Comparison of ENCODE assay signal across 2 fruit fly cellular contexts in the genomic region with DNA sequence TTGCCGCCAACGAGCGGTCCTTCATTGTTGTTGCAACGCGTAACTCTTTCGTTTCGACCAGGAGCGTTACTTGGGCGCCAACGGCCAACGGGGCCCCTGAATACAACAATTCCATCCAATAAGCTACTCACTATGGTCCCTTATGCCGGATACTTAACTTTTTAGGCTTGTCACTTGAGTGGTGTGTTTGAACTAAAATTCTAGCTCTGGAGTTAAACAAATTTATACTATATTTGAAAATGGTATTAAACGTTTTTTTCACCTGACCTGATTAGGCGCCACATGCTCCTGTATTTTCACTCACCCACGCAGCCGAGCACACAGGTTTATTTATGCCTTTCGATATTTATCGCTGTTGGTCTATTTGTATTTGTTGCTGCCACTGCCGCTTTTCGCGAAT.
TF ChIP-seq lines count a peak whose summit lies in the region.

No protein-coding gene starts in this region.

TF ChIP-seq in whole organism, embryonic, 481 proteins besides CTCF, POLR2A, EP300 and RAD21 (continued from another document and continues in another):
- TF ChIP-seq D (optimal IDR thresholded peaks at IDR 0.05; lab: Kevin White, UChicago) (no peak), D (GFP tag; optimal IDR thresholded peaks at IDR 0.05; lab: Kevin White, UChicago) (no peak), Hmx (GFP tag; optimal IDR thresholded peaks at IDR 0.05; lab: Kevin White, UChicago) (no peak), grau (tag; optimal IDR thresholded peaks at IDR 0.05; lab: Kevin White, UChicago) (peak; percentile 33), CG2889 (GFP tag; IDR thresholded peaks at IDR 0.05; lab: Robert Waterston, UW) (no peak), Eip74EF (GFP tag; optimal IDR thresholded peaks at IDR 0.05; lab: Kevin White, UChicago) (no peak), z (GFP tag; IDR thresholded peaks at IDR 0.05; lab: Robert Waterston, UW) (no peak), trh (GFP tag; optimal IDR thresholded peaks at IDR 0.05; lab: Kevin White, UChicago) (no peak), fd3F (GFP tag; optimal IDR thresholded peaks at IDR 0.05; lab: Kevin White, UChicago) (no peak), Neu2 (GFP tag; optimal IDR thresholded peaks at IDR 0.05; lab: Kevin White, UChicago; ENCODE audit: borderline replicate concordance) (no peak), CG12769 (tag; optimal IDR thresholded peaks at IDR 0.05; lab: Kevin White, UChicago) (no peak), Hr3 (GFP tag; optimal IDR thresholded peaks at IDR 0.05; lab: Kevin White, UChicago) (no peak), CG6175 (GFP tag; IDR thresholded peaks at IDR 0.05; lab: Robert Waterston, UW) (no peak), tup (GFP tag; optimal IDR thresholded peaks at IDR 0.05; lab: Kevin White, UChicago) (no peak), Chrac-16 (GFP tag; optimal IDR thresholded peaks at IDR 0.05; lab: Kevin White, UChicago) (no peak), zfh1 (GFP tag; IDR thresholded peaks at IDR 0.05; lab: Robert Waterston, UW) (peak; percentile 47; the same call in 1 of the 3 replicates), CG11456 (GFP tag; IDR thresholded peaks at IDR 0.05; lab: Robert Waterston, UW) (no peak), Sry-β (GFP tag; optimal IDR thresholded peaks at IDR 0.05; lab: Kevin White, UChicago) (no peak), E2f2 (GFP tag; IDR thresholded peaks at IDR 0.05; lab: Robert Waterston, UW) (no peak), CG32767 (GFP tag; IDR thresholded peaks at IDR 0.05; lab: Robert Waterston, UW) (no peak), cas (GFP tag; IDR thresholded peaks at IDR 0.05; lab: Robert Waterston, UW) (no peak), Dbx (GFP tag; IDR thresholded peaks at IDR 0.05; lab: Robert Waterston, UW) (no peak), kay (GFP tag; optimal IDR thresholded peaks at IDR 0.05; lab: Kevin White, UChicago) (no peak), Med (GFP tag; lab: Kevin White, UChicago) (peak; percentile 74), CG12659 (GFP tag; optimal IDR thresholded peaks at IDR 0.05; lab: Kevin White, UChicago) (peak; percentile 3), CG3847 (GFP tag; IDR thresholded peaks at IDR 0.05; lab: Robert Waterston, UW) (peak; percentile 45; the same call in 1 of the 2 replicates), CG8388 (GFP tag; optimal IDR thresholded peaks at IDR 0.05; lab: Kevin White, UChicago) (no peak), vfl (GFP tag; optimal IDR thresholded peaks at IDR 0.05; lab: Kevin White, UChicago) (no peak), Drgx (GFP tag; IDR thresholded peaks at IDR 0.05; lab: Robert Waterston, UW) (no peak), Tbp (GFP tag; optimal IDR thresholded peaks at IDR 0.05; lab: Kevin White, UChicago) (no peak), caup (GFP tag; optimal IDR thresholded peaks at IDR 0.05; lab: Kevin White, UChicago; ENCODE audit: severe bottlenecking) (no peak), CG10462 (GFP tag; optimal IDR thresholded peaks at IDR 0.05; lab: Kevin White, UChicago) (no peak), Doc2 (GFP tag; IDR thresholded peaks at IDR 0.05; lab: Robert Waterston, UW) (no peak), br (optimal IDR thresholded peaks at IDR 0.05; lab: Kevin White, UChicago) (no peak), Hr51 (GFP tag; optimal IDR thresholded peaks at IDR 0.05; lab: Kevin White, UChicago) (no peak), sc (optimal IDR thresholded peaks at IDR 0.05; lab: Kevin White, UChicago) (no peak), sc (GFP tag; optimal IDR thresholded peaks at IDR 0.05; lab: Kevin White, UChicago) (no peak), CG42726 (GFP tag; IDR thresholded peaks at IDR 0.05; lab: Robert Waterston, UW; ENCODE audit: partially characterized antibody) (no peak), B-H2 (GFP tag; optimal IDR thresholded peaks at IDR 0.05; lab: Kevin White, UChicago) (no peak), CG7839 (tag; optimal IDR thresholded peaks at IDR 0.05; lab: Kevin White, UChicago) (peak; percentile 43), Nf-YA (GFP tag; IDR thresholded peaks at IDR 0.05; lab: Robert Waterston, UW) (no peak), CG1603 (tag; optimal IDR thresholded peaks at IDR 0.05; lab: Kevin White, UChicago) (no peak), Fer1 (GFP tag; optimal IDR thresholded peaks at IDR 0.05; lab: Kevin White, UChicago) (no peak), repo (GFP tag; optimal IDR thresholded peaks at IDR 0.05; lab: Kevin White, UChicago) (no peak), CG14667 (GFP tag; IDR thresholded peaks at IDR 0.05; lab: Robert Waterston, UW) (0 out of 2 replicates have a peak, but pooled peaks have one; percentile 23), Gug (GFP tag; IDR thresholded peaks at IDR 0.05; lab: Robert Waterston, UW) (no peak; the same call in 3 of the 4 replicates), CG11504 (tag; optimal IDR thresholded peaks at IDR 0.05; lab: Kevin White, UChicago) (no peak), CG10321 (GFP tag; IDR thresholded peaks at IDR 0.05; lab: Robert Waterston, UW) (no peak), CG6272 (GFP tag; IDR thresholded peaks at IDR 0.05; lab: Robert Waterston, UW) (no peak), CG10209 (GFP tag; optimal IDR thresholded peaks at IDR 0.05; lab: Kevin White, UChicago) (no peak), CG7928 (GFP tag; optimal IDR thresholded peaks at IDR 0.05; lab: Kevin White, UChicago) (no peak), CG17328 (GFP tag; IDR thresholded peaks at IDR 0.05; lab: Robert Waterston, UW) (0 out of 2 replicates have a peak, but pooled peaks have one; percentile 9), row (GFP tag; IDR thresholded peaks at IDR 0.05; lab: Robert Waterston, UW) (peak; percentile 78), Lpt (GFP tag; optimal IDR thresholded peaks at IDR 0.05; lab: Kevin White, UChicago) (no peak), CG10979 (tag; optimal IDR thresholded peaks at IDR 0.05; lab: Kevin White, UChicago) (no peak), scrt (GFP tag; optimal IDR thresholded peaks at IDR 0.05; lab: Kevin White, UChicago) (no peak), Sox100B (GFP tag; optimal IDR thresholded peaks at IDR 0.05; lab: Kevin White, UChicago) (no peak), CG1602 (GFP tag; optimal IDR thresholded peaks at IDR 0.05; lab: Kevin White, UChicago) (peak; percentile 5), ro (GFP tag; IDR thresholded peaks at IDR 0.05; lab: Robert Waterston, UW) (no peak), MBD-R2 (GFP tag; IDR thresholded peaks at IDR 0.05; lab: Robert Waterston, UW) (no peak), CG10654 (GFP tag; optimal IDR thresholded peaks at IDR 0.05; lab: Kevin White, UChicago) (no peak), bsh (GFP tag; optimal IDR thresholded peaks at IDR 0.05; lab: Kevin White, UChicago) (no peak), ash1 (GFP tag; optimal IDR thresholded peaks at IDR 0.05; lab: Kevin White, UChicago) (no peak), slp2 (GFP tag; optimal IDR thresholded peaks at IDR 0.05; lab: Kevin White, UChicago) (no peak), hb (GFP tag; IDR thresholded peaks at IDR 0.05; lab: Robert Waterston, UW; ENCODE audit: partially characterized antibody) (no peak), CG17385 (GFP tag; optimal IDR thresholded peaks at IDR 0.05; lab: Kevin White, UChicago) (no peak), Max (GFP tag; optimal IDR thresholded peaks at IDR 0.05; lab: Kevin White, UChicago) (no peak)

TF ChIP-seq in whole organism, prepupa, 60 proteins besides CTCF, POLR2A, EP300 and RAD21 (continued from another document):
- TF ChIP-seq CG11294 (GFP tag; IDR thresholded peaks at IDR 0.05; lab: Robert Waterston, UW) (no peak), lz (GFP tag; optimal IDR thresholded peaks at IDR 0.05; lab: Kevin White, UChicago) (peak; percentile 17), CG32006 (GFP tag; optimal IDR thresholded peaks at IDR 0.05; lab: Kevin White, UChicago) (peak; percentile 30), ss (GFP tag; optimal IDR thresholded peaks at IDR 0.05; lab: Kevin White, UChicago) (no peak), topi (GFP tag; optimal IDR thresholded peaks at IDR 0.05; lab: Kevin White, UChicago) (peak; percentile 61), CG15336 (GFP tag; IDR thresholded peaks at IDR 0.05; lab: Robert Waterston, UW) (no peak), Met (GFP tag; optimal IDR thresholded peaks at IDR 0.05; lab: Kevin White, UChicago) (peak; percentile 17), CG8632 (GFP tag; optimal IDR thresholded peaks at IDR 0.05; lab: Kevin White, UChicago) (no peak), svp (GFP tag; lab: Kevin White, UChicago) (peak; percentile 91)
TF ChIP-seq in whole organism, prepupa: peak in this region for 16.
